Worm (Caenorhabditis elegans) whole organism, early embryonic: ENCODE measurements around the gene srd-51.

Source experiments
- B0310.2 ChIP-seq: sonication (generic microtip); optimal IDR thresholded peaks from 2 replicates; lab custom pipeline; 2016; ENCODE audit warnings: mild to moderate bottlenecking, missing genetic modification characterization, missing compliant biosample characterization
- F13C5.2 ChIP-seq: sonication (generic microtip); optimal IDR thresholded peaks from 2 replicates; lab custom pipeline; 2017; ENCODE audit warnings: mild to moderate bottlenecking, missing genetic modification characterization, inconsistent platforms, missing compliant biosample characterization
- aly-1 ChIP-seq: sonication (generic microtip); optimal IDR thresholded peaks from 2 replicates; lab custom pipeline; 2016; ENCODE audit warnings: missing genetic modification characterization, missing compliant biosample characterization
- ama-1 ChIP-seq: fragments of 150-350 bp; optimal IDR thresholded peaks from 2 replicates; lab custom pipeline; 2014
- ceh-13 ChIP-seq: fragments of 200-800 bp; sonication (Bioruptor generic); optimal IDR thresholded peaks from 2 replicates; lab custom pipeline; 2018; ENCODE audit warnings: mild to moderate bottlenecking, missing genetic modification characterization, missing compliant biosample characterization
- ceh-36 ChIP-seq: sonication (generic microtip); optimal IDR thresholded peaks from 2 replicates; lab custom pipeline; 2016; ENCODE audit warnings: missing genetic modification characterization, inconsistent platforms, missing compliant biosample characterization
- ets-7 ChIP-seq: sonication (generic microtip); optimal IDR thresholded peaks from 2 replicates; lab custom pipeline; 2016; ENCODE audit warnings: missing genotype, missing genetic modification characterization, missing compliant biosample characterization
- flt-1 ChIP-seq: fragments of 200-800 bp; sonication (Bioruptor generic); IDR thresholded peaks from 2 replicates; pipeline ENCODE4 v1.3.6; 2022; ENCODE audit warnings: missing genetic modification characterization, missing compliant biosample characterization
- hmbx-1 ChIP-seq: sonication (generic microtip); optimal IDR thresholded peaks from 2 replicates; lab custom pipeline; 2016; ENCODE audit warnings: mild to moderate bottlenecking, missing genetic modification characterization, missing compliant biosample characterization
- hmg-4 ChIP-seq: fragments of 200-800 bp; sonication (Bioruptor generic); optimal IDR thresholded peaks from 2 replicates; lab custom pipeline; 2018; ENCODE audit warnings: mild to moderate bottlenecking, missing genetic modification characterization, missing compliant biosample characterization
- hnd-1 ChIP-seq: sonication (generic microtip); optimal IDR thresholded peaks from 2 replicates; lab custom pipeline; 2016; ENCODE audit warnings: missing genetic modification characterization, missing compliant biosample characterization
- pes-1 ChIP-seq: fragments of 200-800 bp; sonication (Bioruptor generic); IDR thresholded peaks from 2 replicates; pipeline ENCODE4 v1.3.6; 2022; ENCODE audit warnings: missing genetic modification reagents, missing genetic modification characterization, missing compliant biosample characterization
- scrt-1 ChIP-seq: fragments of 200-800 bp; sonication (Bioruptor generic); IDR thresholded peaks from 2 replicates; pipeline ENCODE4 v1.3.6; 2022; ENCODE audit warnings: missing genetic modification characterization, missing compliant biosample characterization
- sea-1 ChIP-seq: fragments of 200-800 bp; sonication (Bioruptor generic); conservative IDR thresholded peaks from 2 replicates; pipeline ENCODE4 v1.3.6; 2022; ENCODE audit warnings: missing genetic modification characterization, missing compliant biosample characterization
- tbx-11 ChIP-seq: fragments of 200-800 bp; sonication (Bioruptor generic); IDR thresholded peaks from 2 replicates; pipeline ENCODE4 v1.3.6; 2022; ENCODE audit warnings: missing genetic modification characterization, missing compliant biosample characterization
- tbx-37 ChIP-seq: fragments of 200-800 bp; sonication (Bioruptor generic); conservative IDR thresholded peaks from 2 replicates; pipeline ENCODE4 v1.3.6; 2022; ENCODE audit warnings: missing genetic modification reagents, missing genetic modification characterization, missing compliant biosample characterization
- tra-4 ChIP-seq: sonication (generic microtip); optimal IDR thresholded peaks from 2 replicates; lab custom pipeline; 2017; ENCODE audit warnings: missing genetic modification characterization, missing compliant biosample characterization

srd-51 gene

DNA sequence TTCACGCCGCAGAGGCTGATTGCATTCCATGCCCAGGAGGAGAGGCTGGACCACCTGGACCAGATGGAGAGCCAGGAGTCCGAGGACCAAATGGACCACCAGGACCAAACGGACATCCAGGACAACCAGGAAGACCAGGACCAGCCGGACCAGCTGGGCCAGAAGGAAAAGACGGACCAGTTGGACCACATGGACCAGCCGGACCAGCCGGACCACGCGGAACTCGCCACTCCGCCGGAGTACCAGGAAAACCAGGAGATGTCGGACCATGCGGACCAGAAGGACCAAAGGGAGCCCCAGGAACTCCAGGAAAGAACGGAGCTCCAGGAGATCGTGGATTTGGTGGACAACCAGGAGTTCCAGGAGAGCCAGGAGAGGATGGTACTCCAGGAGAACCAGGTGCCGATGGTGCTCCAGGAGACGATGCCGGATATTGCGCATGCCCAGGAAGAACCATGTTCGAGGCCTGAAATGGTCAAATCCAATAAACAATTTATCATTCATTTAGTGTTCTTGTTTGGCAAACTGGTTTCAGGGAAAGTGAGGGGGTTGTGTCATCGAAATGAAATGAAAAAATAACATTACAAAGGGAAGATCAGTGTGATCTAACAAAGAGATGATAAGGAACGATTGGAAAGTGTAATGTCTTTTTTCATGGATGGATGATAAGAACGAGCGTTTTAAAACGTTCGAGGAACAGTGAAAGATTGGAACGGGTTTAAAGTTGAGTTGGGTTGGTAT, 14.6 kb downstream of the srd-51 start:
- TF ChIP-seq hnd-1 (tag; lab: Kevin White, UChicago) = no peak
- TF ChIP-seq aly-1 (tag; lab: Kevin White, UChicago) = peak; percentile 24

DNA sequence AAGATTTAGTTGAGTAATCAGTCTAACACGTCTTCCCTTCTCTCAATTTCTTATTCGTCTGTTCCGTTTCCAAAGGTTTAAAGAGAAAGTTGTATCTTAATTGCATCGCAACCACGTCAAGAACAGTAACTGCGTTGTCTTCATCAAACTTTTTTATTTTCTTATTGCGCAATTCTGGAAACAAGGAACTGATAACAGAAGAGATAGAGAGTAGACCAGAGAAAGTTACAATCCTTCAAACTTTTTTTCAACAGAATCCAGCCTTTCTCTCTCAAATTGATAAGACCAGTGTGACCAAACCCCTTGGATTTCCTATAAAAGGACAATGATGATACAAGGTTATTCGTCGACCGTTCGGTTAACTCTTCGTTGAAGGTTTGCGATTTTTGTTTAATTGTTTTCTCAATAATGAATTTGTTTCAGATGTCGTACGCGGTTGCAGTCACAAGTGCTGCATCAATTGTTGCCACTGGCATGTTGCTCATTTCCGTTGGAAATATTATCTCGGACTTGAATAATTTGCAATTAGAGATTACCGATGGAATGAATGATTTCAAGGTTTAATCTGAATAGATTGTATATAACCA, 15.6 kb downstream of the srd-51 start, which contains the start of gene col-184:
Gene col-184 (plus strand): TSS at position 409 of the 587 bp plus-strand sequence.
- TF ChIP-seq ceh-36 (no peak), ceh-13 (no peak), sea-1 (GFP tag; lab: Robert Waterston, UW) (no peak), hmbx-1 (tag; lab: Kevin White, UChicago) (no peak), pes-1 (GFP tag; lab: Robert Waterston, UW) (no peak), tbx-11 (GFP tag; lab: Robert Waterston, UW) (no peak), aly-1 (tag; lab: Kevin White, UChicago) (no peak), tra-4 (no peak), ets-7 (tag; lab: Kevin White, UChicago) (no peak), tbx-37 (GFP tag; lab: Robert Waterston, UW) (no peak)

DNA sequence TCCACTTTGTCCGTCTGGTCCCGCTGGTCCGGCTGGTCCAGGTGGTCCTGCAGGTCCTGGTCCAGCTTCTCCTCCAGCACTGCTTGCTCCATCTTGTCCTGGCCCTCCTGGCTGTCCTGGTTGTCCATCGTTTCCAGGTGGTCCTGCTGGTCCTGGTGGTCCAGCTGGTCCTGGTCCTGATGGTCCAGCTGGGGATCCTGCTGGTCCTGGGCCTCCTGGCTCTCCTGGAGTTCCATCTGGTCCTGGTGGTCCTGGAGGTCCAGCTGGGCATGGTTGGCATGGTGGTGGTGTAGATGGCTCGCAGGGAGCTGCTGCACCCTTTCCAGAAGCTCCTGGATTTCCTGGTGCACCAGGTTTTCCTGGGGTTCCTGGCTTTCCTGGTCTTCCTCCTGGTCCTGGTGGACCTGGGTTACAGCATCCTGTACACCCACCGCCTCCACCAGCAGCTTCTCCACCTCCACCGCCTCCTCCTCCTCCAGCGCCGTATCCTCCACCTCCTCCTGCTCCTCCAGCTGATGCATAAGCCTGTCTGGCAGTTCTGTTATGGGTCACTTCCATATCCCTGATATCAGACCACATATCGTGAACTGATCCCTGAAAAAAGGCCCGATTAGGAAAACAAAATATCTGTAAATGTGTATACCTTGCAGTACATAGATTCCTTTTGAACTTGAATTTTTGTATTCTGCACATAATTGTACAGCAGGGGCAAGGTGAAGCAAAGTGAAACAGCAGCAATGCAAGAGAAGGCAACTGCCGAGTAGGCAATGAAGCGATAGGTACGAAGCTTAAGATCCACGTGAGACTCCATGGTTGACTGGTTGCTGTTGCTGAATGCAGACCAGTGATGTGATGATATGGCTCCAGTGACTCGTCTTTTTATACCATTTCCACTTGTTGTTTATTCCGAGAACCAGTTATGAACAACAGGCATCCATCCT, 17.5 kb downstream of the srd-51 start, which contains the start of gene col-183:
Gene col-183 (minus strand): TSS at position 839 of the 941 bp plus-strand sequence.
- no peak for TF ChIP-seq ceh-36
- no peak for TF ChIP-seq aly-1 (tag; lab: Kevin White, UChicago)
- no peak for TF ChIP-seq tra-4
- TF ChIP-seq hmbx-1 (tag; lab: Kevin White, UChicago) = no peak
- TF ChIP-seq tbx-11 (GFP tag; lab: Robert Waterston, UW) = no peak
- TF ChIP-seq flt-1 (GFP tag; lab: Robert Waterston, UW) = no peak
- TF ChIP-seq hmg-4 (GFP tag; lab: Kevin White, UChicago) = no peak
- no peak for TF ChIP-seq ama-1 (lab: Kevin White, UChicago)
- TF ChIP-seq sea-1 (GFP tag; lab: Robert Waterston, UW) = no peak
- TF ChIP-seq F13C5.2 (tag; lab: Kevin White, UChicago) = no peak
- TF ChIP-seq hnd-1 (tag; lab: Kevin White, UChicago) = no peak
- TF ChIP-seq B0310.2 (tag; lab: Kevin White, UChicago) = no peak
- TF ChIP-seq tbx-37 (GFP tag; lab: Robert Waterston, UW) = no peak
- TF ChIP-seq ceh-13 = no peak
- no peak for TF ChIP-seq ets-7 (tag; lab: Kevin White, UChicago)
- no peak for TF ChIP-seq scrt-1 (GFP tag; lab: Robert Waterston, UW)
- no peak for TF ChIP-seq pes-1 (GFP tag; lab: Robert Waterston, UW)

DNA sequence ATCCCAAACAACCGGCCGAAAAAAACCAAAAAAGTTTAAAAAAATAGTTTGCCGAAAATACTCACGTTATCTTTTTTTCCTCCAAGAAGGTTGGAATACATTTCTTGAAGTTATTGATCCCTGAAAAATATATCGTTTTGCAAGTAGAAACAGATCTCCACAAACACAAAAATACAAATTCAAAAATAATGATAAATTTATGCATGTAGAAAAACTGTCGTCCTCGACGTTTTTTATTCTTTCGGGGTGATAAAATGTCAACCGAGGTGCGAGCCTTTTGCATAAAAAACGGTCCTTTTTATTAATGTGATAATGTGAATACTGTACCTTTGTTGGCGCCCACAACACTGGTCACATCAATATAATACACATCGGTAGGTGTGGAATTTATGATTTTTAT, 20.9 kb downstream of the srd-51 start, which contains the start of gene F02D10.2:
Gene F02D10.2 (minus strand): TSS at position 101 of the 400 bp plus-strand sequence.
- no peak for TF ChIP-seq ama-1 (lab: Kevin White, UChicago)
- no peak for TF ChIP-seq tra-4
- TF ChIP-seq hmbx-1 (tag; lab: Kevin White, UChicago) = no peak
- TF ChIP-seq aly-1 (tag; lab: Kevin White, UChicago) = no peak

DNA sequence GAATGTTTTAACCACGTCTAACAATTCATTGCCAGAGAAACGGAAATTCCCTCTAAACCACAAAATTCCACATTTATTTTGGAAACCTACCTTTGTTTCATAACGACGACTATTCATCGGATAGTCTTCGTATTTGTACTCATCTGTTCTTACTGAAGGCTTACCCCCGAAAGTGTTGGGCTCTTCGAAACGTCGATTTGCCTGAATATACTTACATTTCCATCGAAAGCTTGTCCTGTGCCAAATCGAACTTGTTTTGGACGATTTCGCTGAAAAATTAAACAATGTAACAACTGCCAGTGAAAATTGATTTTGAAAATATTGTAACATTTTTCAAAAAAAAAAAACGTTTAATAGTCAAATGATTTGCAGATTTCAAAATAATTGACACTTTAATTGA, 22.2 kb downstream of the srd-51 start, which contains the start of gene F02D10.3:
Gene F02D10.3 (minus strand): TSS at position 101 of the 400 bp plus-strand sequence.
- TF ChIP-seq ets-7 (tag; lab: Kevin White, UChicago) = no peak
- TF ChIP-seq hmbx-1 (tag; lab: Kevin White, UChicago) = no peak
- no peak for TF ChIP-seq ama-1 (lab: Kevin White, UChicago)
- TF ChIP-seq ceh-13 = no peak
- no peak for TF ChIP-seq pes-1 (GFP tag; lab: Robert Waterston, UW)
- TF ChIP-seq F13C5.2 (tag; lab: Kevin White, UChicago) = no peak
- TF ChIP-seq tbx-37 (GFP tag; lab: Robert Waterston, UW) = no peak
- TF ChIP-seq scrt-1 (GFP tag; lab: Robert Waterston, UW) = no peak
- no peak for TF ChIP-seq ceh-36
- TF ChIP-seq flt-1 (GFP tag; lab: Robert Waterston, UW) = no peak
- no peak for TF ChIP-seq hnd-1 (tag; lab: Kevin White, UChicago)
- no peak for TF ChIP-seq tra-4
- TF ChIP-seq sea-1 (GFP tag; lab: Robert Waterston, UW) = no peak
- no peak for TF ChIP-seq tbx-11 (GFP tag; lab: Robert Waterston, UW)
- no peak for TF ChIP-seq hmg-4 (GFP tag; lab: Kevin White, UChicago)
- TF ChIP-seq B0310.2 (tag; lab: Kevin White, UChicago) = no peak
- no peak for TF ChIP-seq aly-1 (tag; lab: Kevin White, UChicago)

DNA sequence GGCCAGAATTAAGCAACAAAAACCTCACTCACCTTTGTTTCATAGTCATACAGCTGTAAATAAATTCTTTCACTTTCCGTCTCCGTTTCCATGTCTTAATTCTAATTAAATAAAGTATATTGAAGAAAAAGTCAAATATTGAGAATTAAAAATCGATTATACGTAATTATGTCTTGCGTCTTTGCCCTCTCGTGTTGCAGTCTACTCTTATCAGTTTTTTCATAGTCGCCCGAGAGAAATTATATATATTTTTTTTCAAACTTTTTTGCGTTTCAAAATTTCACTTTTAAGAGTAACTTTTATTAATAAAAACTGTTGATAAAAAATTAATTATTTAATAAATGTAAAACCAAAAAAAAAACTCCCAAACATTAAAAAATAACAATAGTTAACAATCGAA, 28.3 kb downstream of the srd-51 start, which contains the start of gene flr-1:
Gene flr-1 (minus strand): TSS at position 101 of the 400 bp plus-strand sequence.
- TF ChIP-seq ets-7 (tag; lab: Kevin White, UChicago) (no peak), B0310.2 (tag; lab: Kevin White, UChicago) (no peak), sea-1 (GFP tag; lab: Robert Waterston, UW) (no peak), scrt-1 (GFP tag; lab: Robert Waterston, UW) (no peak), hnd-1 (tag; lab: Kevin White, UChicago) (no peak), tbx-37 (GFP tag; lab: Robert Waterston, UW) (no peak), pes-1 (GFP tag; lab: Robert Waterston, UW) (no peak), tra-4 (no peak), F13C5.2 (tag; lab: Kevin White, UChicago) (no peak), flt-1 (GFP tag; lab: Robert Waterston, UW) (no peak), aly-1 (tag; lab: Kevin White, UChicago) (no peak), ama-1 (lab: Kevin White, UChicago) (no peak), hmbx-1 (tag; lab: Kevin White, UChicago) (no peak), ceh-36 (no peak), ceh-13 (no peak), tbx-11 (GFP tag; lab: Robert Waterston, UW) (no peak), hmg-4 (GFP tag; lab: Kevin White, UChicago) (no peak)
